Worm (Caenorhabditis elegans) whole organism, late embryonic: ENCODE data around the gene rpl-36.A.
A peak's percentile ranks its signal among the peaks of the same experiment; 100 is the strongest.

Source experiments
- C08G9.2 ChIP-seq: sonication (generic microtip); optimal IDR thresholded peaks from 2 replicates; lab custom pipeline; 2016; ENCODE audit warnings: mild to moderate bottlenecking, missing genetic modification characterization, moderate library complexity, missing compliant biosample characterization
- K02D7.2 ChIP-seq: sonication (generic microtip); optimal IDR thresholded peaks from 2 replicates; lab custom pipeline; 2017; ENCODE audit warnings: mild to moderate bottlenecking, missing genetic modification characterization, missing compliant biosample characterization
- T23F11.4 ChIP-seq: fragments of 200-800 bp; sonication (Bioruptor generic); optimal IDR thresholded peaks from 2 replicates; lab custom pipeline; 2018; ENCODE audit warnings: mild to moderate bottlenecking, missing genetic modification characterization, missing compliant biosample characterization
- ahr-1 ChIP-seq: sonication (generic microtip); optimal IDR thresholded peaks from 2 replicates; lab custom pipeline; 2016; ENCODE audit warnings: missing genetic modification characterization, missing compliant biosample characterization
- ceh-14 ChIP-seq: sonication (generic microtip); optimal IDR thresholded peaks from 2 replicates; lab custom pipeline; 2016; ENCODE audit warnings: missing genotype, missing genetic modification characterization, missing compliant biosample characterization
- ceh-18 ChIP-seq: sonication (generic microtip); optimal IDR thresholded peaks from 2 replicates; lab custom pipeline; 2016; ENCODE audit warnings: missing genetic modification characterization, missing compliant biosample characterization
- ceh-19 ChIP-seq: fragments of 200-800 bp; sonication (Bioruptor generic); optimal IDR thresholded peaks from 2 replicates; lab custom pipeline; 2018; ENCODE audit warnings: mild to moderate bottlenecking, missing genetic modification characterization, missing compliant biosample characterization
- ceh-2 ChIP-seq: sonication (generic microtip); optimal IDR thresholded peaks from 2 replicates; lab custom pipeline; 2016; ENCODE audit warnings: missing genotype, missing genetic modification characterization, missing compliant biosample characterization
- ceh-22 ChIP-seq: sonication (generic microtip); optimal IDR thresholded peaks from 2 replicates; lab custom pipeline; 2017; ENCODE audit warnings: missing biosample characterization, missing genetic modification characterization
- ceh-30 ChIP-seq: fragments of 150-350 bp; optimal IDR thresholded peaks from 2 replicates; lab custom pipeline; 2014; ENCODE audit warnings: missing biosample characterization, missing genetic modification characterization
- ceh-31 ChIP-seq: sonication (generic microtip); optimal IDR thresholded peaks from 2 replicates; lab custom pipeline; 2016; ENCODE audit warnings: missing genetic modification characterization, missing compliant biosample characterization
- ceh-34 ChIP-seq: sonication (generic microtip); optimal IDR thresholded peaks from 2 replicates; lab custom pipeline; 2016; ENCODE audit warnings: mild to moderate bottlenecking, missing genetic modification characterization, missing compliant biosample characterization
- ceh-6 ChIP-seq: fragments of 200-800 bp; sonication (Bioruptor generic); optimal IDR thresholded peaks from 2 replicates; lab custom pipeline; 2018; ENCODE audit warnings: mild to moderate bottlenecking, missing genetic modification characterization, missing compliant biosample characterization
- ceh-9 ChIP-seq: sonication (generic microtip); optimal IDR thresholded peaks from 2 replicates; lab custom pipeline; 2016; ENCODE audit warnings: mild to moderate bottlenecking, missing genetic modification characterization, inconsistent platforms, missing compliant biosample characterization
- che-1 ChIP-seq: sonication (generic microtip); optimal IDR thresholded peaks from 2 replicates; lab custom pipeline; 2016; ENCODE audit warnings: mild to moderate bottlenecking, missing genetic modification characterization, missing compliant biosample characterization
- dve-1 ChIP-seq: sonication (generic microtip); optimal IDR thresholded peaks from 2 replicates; lab custom pipeline; 2017; ENCODE audit warnings: antibody characterized with exemption, mild to moderate bottlenecking, missing genetic modification characterization, missing compliant biosample characterization
- elt-2 ChIP-seq: sonication (generic microtip); optimal IDR thresholded peaks from 2 replicates; lab custom pipeline; 2016; ENCODE audit warnings: missing genetic modification reagents, missing genetic modification characterization, missing compliant biosample characterization
- elt-4 ChIP-seq: sonication (generic microtip); optimal IDR thresholded peaks from 2 replicates; lab custom pipeline; 2016; ENCODE audit warnings: missing genetic modification characterization, missing compliant biosample characterization
- ets-4 ChIP-seq: sonication (generic microtip); optimal IDR thresholded peaks from 2 replicates; lab custom pipeline; 2016; ENCODE audit warnings: missing genetic modification characterization, missing compliant biosample characterization
- fax-1 ChIP-seq: sonication (generic microtip); optimal IDR thresholded peaks from 2 replicates; lab custom pipeline; 2016; ENCODE audit warnings: missing genotype, missing genetic modification characterization, missing compliant biosample characterization
- fkh-6 ChIP-seq: sonication (generic microtip); optimal IDR thresholded peaks from 2 replicates; lab custom pipeline; 2016; ENCODE audit warnings: missing genetic modification characterization, missing compliant biosample characterization
- gmeb-2 ChIP-seq: sonication (generic microtip); optimal IDR thresholded peaks from 2 replicates; lab custom pipeline; 2016; ENCODE audit warnings: missing genetic modification characterization, inconsistent platforms, missing compliant biosample characterization
- hlh-13 ChIP-seq: fragments of 200-800 bp; sonication (Bioruptor generic); optimal IDR thresholded peaks from 2 replicates; lab custom pipeline; 2018; ENCODE audit warnings: mild to moderate bottlenecking, missing genetic modification characterization, missing compliant biosample characterization
- hlh-15 ChIP-seq: sonication (generic microtip); optimal IDR thresholded peaks from 2 replicates; lab custom pipeline; 2016; ENCODE audit warnings: missing genetic modification characterization, missing compliant biosample characterization
- hlh-30 ChIP-seq: sonication (generic microtip); optimal IDR thresholded peaks from 2 replicates; lab custom pipeline; 2017; ENCODE audit warnings: antibody characterized with exemption, missing genetic modification characterization, missing compliant biosample characterization; ENCODE audit not compliant: insufficient read depth
- hlh-6 ChIP-seq: sonication (generic microtip); optimal IDR thresholded peaks from 2 replicates; lab custom pipeline; 2016; ENCODE audit warnings: missing genotype, missing genetic modification characterization, missing compliant biosample characterization
- lim-6 ChIP-seq: sonication (generic microtip); optimal IDR thresholded peaks from 2 replicates; lab custom pipeline; 2016; ENCODE audit warnings: missing genetic modification characterization, missing compliant biosample characterization
- lin-11 ChIP-seq: fragments of 200-800 bp; sonication (Bioruptor generic); optimal IDR thresholded peaks from 2 replicates; lab custom pipeline; 2018; ENCODE audit warnings: mild to moderate bottlenecking, missing genetic modification characterization, missing compliant biosample characterization
- madf-2 ChIP-seq: sonication (generic microtip); optimal IDR thresholded peaks from 2 replicates; lab custom pipeline; 2017; ENCODE audit warnings: missing genetic modification characterization, missing compliant biosample characterization
- nfya-1 ChIP-seq: sonication (generic microtip); optimal IDR thresholded peaks from 2 replicates; lab custom pipeline; 2017; ENCODE audit warnings: missing genetic modification characterization, mild to moderate bottlenecking, missing compliant biosample characterization, antibody characterized with exemption, moderate library complexity
- nhr-11 ChIP-seq: fragments of 150-350 bp; optimal IDR thresholded peaks from 2 replicates; lab custom pipeline; 2014; ENCODE audit warnings: missing biosample characterization, missing genetic modification characterization
- nhr-232 ChIP-seq: sonication (generic microtip); optimal IDR thresholded peaks from 2 replicates; lab custom pipeline; 2016; ENCODE audit warnings: missing genetic modification characterization, missing compliant biosample characterization
- odd-2 ChIP-seq: sonication (generic microtip); optimal IDR thresholded peaks from 2 replicates; lab custom pipeline; 2017; ENCODE audit warnings: antibody characterized with exemption, mild to moderate bottlenecking, missing genetic modification characterization, missing compliant biosample characterization
- pag-3 ChIP-seq: sonication (generic microtip); optimal IDR thresholded peaks from 2 replicates; lab custom pipeline; 2016; ENCODE audit warnings: missing compliant biosample characterization, missing genetic modification characterization, borderline replicate concordance
- pat-9 ChIP-seq: fragments of 200-800 bp; sonication (Bioruptor generic); optimal IDR thresholded peaks from 2 replicates; lab custom pipeline; 2018; ENCODE audit warnings: mild to moderate bottlenecking, missing genetic modification characterization, moderate library complexity, missing compliant biosample characterization
- pax-1 ChIP-seq: fragments of 150-350 bp; optimal IDR thresholded peaks from 2 replicates; lab custom pipeline; 2014; ENCODE audit warnings: missing biosample characterization, missing genetic modification characterization
- pha-2 ChIP-seq: sonication (generic microtip); optimal IDR thresholded peaks from 2 replicates; lab custom pipeline; 2017; ENCODE audit warnings: mild to moderate bottlenecking, missing genetic modification characterization, missing compliant biosample characterization
- pha-4 ChIP-seq: fragments of 150-350 bp; optimal IDR thresholded peaks from 2 replicates; lab custom pipeline; 2018; ENCODE audit warnings: missing biosample characterization, missing genetic modification reagents, missing genetic modification characterization
- pqm-1 ChIP-seq: sonication (generic microtip); optimal IDR thresholded peaks from 2 replicates; lab custom pipeline; 2016; ENCODE audit warnings: missing genetic modification characterization, missing compliant biosample characterization
- pros-1 ChIP-seq: fragments of 150-350 bp; optimal IDR thresholded peaks from 2 replicates; lab custom pipeline; 2014; ENCODE audit warnings: missing biosample characterization, missing genetic modification reagents, missing genetic modification characterization
- ref-2 ChIP-seq: sonication (generic microtip); optimal IDR thresholded peaks from 2 replicates; lab custom pipeline; 2016; ENCODE audit warnings: missing genetic modification characterization, missing compliant biosample characterization
- rnt-1 ChIP-seq: sonication (generic microtip); optimal IDR thresholded peaks from 2 replicates; lab custom pipeline; 2016; ENCODE audit warnings: missing genetic modification characterization, missing compliant biosample characterization
- sdc-2 ChIP-seq: sonication (generic microtip); optimal IDR thresholded peaks from 2 replicates; lab custom pipeline; 2016; ENCODE audit warnings: missing genotype, missing genetic modification characterization, missing compliant biosample characterization
- sox-2 ChIP-seq: fragments of 200-800 bp; sonication (Bioruptor generic); IDR thresholded peaks from 2 replicates; pipeline ENCODE4 v1.3.6; 2022; ENCODE audit warnings: missing genetic modification reagents, missing genetic modification characterization, missing compliant biosample characterization
- syd-9 ChIP-seq: sonication (generic microtip); optimal IDR thresholded peaks from 2 replicates; lab custom pipeline; 2016; ENCODE audit warnings: mild to moderate bottlenecking, missing genetic modification characterization, moderate library complexity, missing compliant biosample characterization
- tbx-2 ChIP-seq: sonication (generic microtip); optimal IDR thresholded peaks from 2 replicates; lab custom pipeline; 2016; ENCODE audit warnings: missing genetic modification characterization, missing compliant biosample characterization
- tbx-7 ChIP-seq: sonication (generic microtip); optimal IDR thresholded peaks from 2 replicates; lab custom pipeline; 2016; ENCODE audit warnings: missing genotype, missing genetic modification characterization, missing compliant biosample characterization
- unc-3 ChIP-seq, 2 experiments: fragments of 200-800 bp in 1 of 2; sonication (Bioruptor generic) in 1 of 2; sonication (generic microtip) in 1 of 2; conservative IDR thresholded peaks in 1 of 2; optimal IDR thresholded peaks in 1 of 2; 2 replicates each; pipeline versions ENCODE4 v1.3.6 to Lab custom; 2016 to 2022; ENCODE audit warnings: missing compliant biosample characterization in 2 of 2, missing genetic modification characterization in 2 of 2, missing genetic modification reagents in 1 of 2
- unc-42 ChIP-seq: sonication (generic microtip); optimal IDR thresholded peaks from 2 replicates; lab custom pipeline; 2016; ENCODE audit warnings: missing genotype, missing genetic modification characterization, missing compliant biosample characterization
- unc-55 ChIP-seq: sonication (generic microtip); optimal IDR thresholded peaks from 2 replicates; lab custom pipeline; 2017; ENCODE audit warnings: missing biosample characterization, missing genetic modification reagents, missing genetic modification characterization
- unc-86 ChIP-seq: sonication (generic microtip); optimal IDR thresholded peaks from 2 replicates; lab custom pipeline; 2016; ENCODE audit warnings: missing genetic modification characterization, missing compliant biosample characterization
- zip-5 ChIP-seq: sonication (generic microtip); optimal IDR thresholded peaks from 2 replicates; lab custom pipeline; 2016; ENCODE audit warnings: missing genetic modification characterization, missing compliant biosample characterization

The rpl-36.A gene

ce11 chrII:11097154-11097887 lies at the start of gene rpl-36.A, which contains the start of gene nuo-1:
Gene rpl-36.A, minus strand, starts transcription at chrII:11097204.
Gene nuo-1, plus strand, starts transcription at chrII:11097837.
- no peak for TF ChIP-seq madf-2
- TF ChIP-seq rnt-1 (tag; lab: Kevin White, UChicago) = peak; percentile 37
- no peak for TF ChIP-seq gmeb-2 (tag; lab: Kevin White, UChicago)
- no peak for TF ChIP-seq unc-3 (GFP tag; conservative IDR thresholded peaks at IDR 0.05; lab: Robert Waterston, UW)
- TF ChIP-seq unc-3 (tag; optimal IDR thresholded peaks at IDR 0.05; lab: Kevin White, UChicago) = no peak
- no peak for TF ChIP-seq lin-11
- TF ChIP-seq ref-2 = no peak
- TF ChIP-seq zip-5 (tag; lab: Kevin White, UChicago) = no peak
- TF ChIP-seq pax-1 (tag; lab: Kevin White, UChicago) = no peak
- TF ChIP-seq ceh-2 (tag; lab: Kevin White, UChicago) = no peak
- TF ChIP-seq ceh-31 (tag; lab: Kevin White, UChicago) = peak; percentile 68
- no peak for TF ChIP-seq odd-2 (tag; lab: Kevin White, UChicago)
- no peak for TF ChIP-seq fax-1 (tag; lab: Kevin White, UChicago)
- TF ChIP-seq ceh-30 (tag; lab: Kevin White, UChicago) = no peak
- TF ChIP-seq nhr-11 = no peak
- peak; percentile 62 for TF ChIP-seq unc-55 (GFP tag; lab: Kevin White, UChicago)
- TF ChIP-seq ceh-19 = no peak
- no peak for TF ChIP-seq ahr-1 (tag; lab: Kevin White, UChicago)
- no peak for TF ChIP-seq pha-2
- no peak for TF ChIP-seq ceh-6 (GFP tag; lab: Kevin White, UChicago)
- no peak for TF ChIP-seq pqm-1 (tag; lab: Kevin White, UChicago)
- peak; percentile 87 for TF ChIP-seq nfya-1 (tag; lab: Kevin White, UChicago)
- TF ChIP-seq sox-2 (GFP tag; lab: Robert Waterston, UW) = no peak
- TF ChIP-seq ceh-34 = peak; percentile 51
- TF ChIP-seq che-1 (tag; lab: Kevin White, UChicago) = no peak
- no peak for TF ChIP-seq unc-86 (tag; lab: Kevin White, UChicago)
- TF ChIP-seq unc-42 (tag; lab: Kevin White, UChicago) = peak; percentile 49
- TF ChIP-seq ets-4 (tag; lab: Kevin White, UChicago) = no peak
- peak; percentile 60 for TF ChIP-seq ceh-18
- no peak for TF ChIP-seq tbx-2 (tag; lab: Kevin White, UChicago)
- no peak for TF ChIP-seq hlh-13 (GFP tag; lab: Kevin White, UChicago)
- no peak for TF ChIP-seq pha-4
- TF ChIP-seq pag-3 (tag; lab: Kevin White, UChicago) = no peak
- no peak for TF ChIP-seq sdc-2 (tag; lab: Kevin White, UChicago)
- TF ChIP-seq pat-9 (tag; lab: Kevin White, UChicago) = no peak
- no peak for TF ChIP-seq elt-4
- no peak for TF ChIP-seq lim-6 (tag; lab: Kevin White, UChicago)
- peak; percentile 20 for TF ChIP-seq hlh-30
- peak; percentile 24 for TF ChIP-seq elt-2
- no peak for TF ChIP-seq pros-1 (tag; lab: Kevin White, UChicago)
- TF ChIP-seq hlh-15 (tag; lab: Kevin White, UChicago) = no peak
- TF ChIP-seq T23F11.4 (GFP tag; lab: Kevin White, UChicago) = no peak
- no peak for TF ChIP-seq nhr-232 (tag; lab: Kevin White, UChicago)
- no peak for TF ChIP-seq tbx-7 (tag; lab: Kevin White, UChicago)
- no peak for TF ChIP-seq fkh-6 (tag; lab: Kevin White, UChicago)
- TF ChIP-seq ceh-9 (tag; lab: Kevin White, UChicago) = no peak
- TF ChIP-seq dve-1 (tag; lab: Kevin White, UChicago) = peak; percentile 42
- TF ChIP-seq hlh-6 (tag; lab: Kevin White, UChicago) = no peak
- TF ChIP-seq syd-9 (tag; lab: Kevin White, UChicago) = no peak
- no peak for TF ChIP-seq C08G9.2
- TF ChIP-seq K02D7.2 (tag; lab: Kevin White, UChicago) = no peak
- no peak for TF ChIP-seq ceh-14 (tag; lab: Kevin White, UChicago)
- TF ChIP-seq ceh-22 (tag; lab: Kevin White, UChicago) = no peak
